Worm (Caenorhabditis elegans) whole organism, L2 larva: ENCODE results near the gene sgcb-1.

Source experiments
- R02D3.7 ChIP-seq: fragments of 150-350 bp; optimal IDR thresholded peaks from 2 replicates; lab custom pipeline; 2014; ENCODE audit warnings: missing biosample characterization, missing genetic modification characterization
- alr-1 ChIP-seq: fragments of 150-350 bp; optimal IDR thresholded peaks from 2 replicates; lab custom pipeline; 2014; ENCODE audit warnings: missing biosample characterization, missing genetic modification characterization
- aly-2 ChIP-seq: fragments of 150-350 bp; optimal IDR thresholded peaks from 2 replicates; lab custom pipeline; 2014; ENCODE audit warnings: missing biosample characterization, missing genetic modification characterization
- ceh-16 ChIP-seq: fragments of 150-350 bp; optimal IDR thresholded peaks from 2 replicates; lab custom pipeline; 2014; ENCODE audit warnings: missing biosample characterization, missing genetic modification characterization
- crh-2 ChIP-seq: sonication (generic microtip); optimal IDR thresholded peaks from 2 replicates; lab custom pipeline; 2017; ENCODE audit warnings: missing biosample characterization, missing genetic modification characterization
- dmd-4 ChIP-seq: sonication (generic microtip); optimal IDR thresholded peaks from 2 replicates; lab custom pipeline; 2017; ENCODE audit warnings: missing biosample characterization, missing genetic modification characterization
- egl-27 ChIP-seq: sonication (generic microtip); optimal IDR thresholded peaks from 3 replicates; lab custom pipeline; 2017; ENCODE audit warnings: missing biosample characterization, missing genetic modification reagents, missing genetic modification characterization
- elt-1 ChIP-seq: fragments of 150-350 bp; optimal IDR thresholded peaks from 2 replicates; lab custom pipeline; 2014; ENCODE audit warnings: missing biosample characterization, missing genetic modification characterization
- gmeb-1 ChIP-seq: fragments of 150-350 bp; optimal IDR thresholded peaks from 2 replicates; lab custom pipeline; 2014; ENCODE audit warnings: missing biosample characterization, missing genetic modification characterization
- mbf-1 ChIP-seq: sonication (generic microtip); optimal IDR thresholded peaks from 2 replicates; lab custom pipeline; 2017; ENCODE audit warnings: missing biosample characterization, missing genetic modification characterization
- nhr-10 ChIP-seq: sonication (generic microtip); optimal IDR thresholded peaks from 2 replicates; lab custom pipeline; 2017; ENCODE audit warnings: missing biosample characterization, missing genetic modification characterization
- nhr-21 ChIP-seq: fragments of 150-350 bp; optimal IDR thresholded peaks from 2 replicates; lab custom pipeline; 2014; ENCODE audit warnings: missing biosample characterization, missing genetic modification characterization
- nhr-25 ChIP-seq: fragments of 150-350 bp; sonication (generic microtip); optimal IDR thresholded peaks from 3 replicates; lab custom pipeline; 2014; ENCODE audit warnings: missing biosample characterization, missing genetic modification characterization
- peb-1 ChIP-seq: fragments of 150-350 bp; optimal IDR thresholded peaks from 2 replicates; lab custom pipeline; 2014; ENCODE audit warnings: missing biosample characterization, missing genetic modification characterization
- sma-3 ChIP-seq: sonication (generic microtip); optimal IDR thresholded peaks from 2 replicates; lab custom pipeline; 2016; ENCODE audit warnings: missing genetic modification reagents, missing genetic modification characterization, missing compliant biosample characterization
- sma-9 ChIP-seq, 2 experiments: fragments of 150-350 bp in 1 of 2; sonication (generic microtip) in 1 of 2; optimal IDR thresholded peaks; 2 replicates each; lab custom pipeline; 2014 to 2016; ENCODE audit warnings: missing genetic modification characterization in 2 of 2, mild to moderate bottlenecking in 1 of 2, missing biosample characterization in 1 of 2, missing compliant biosample characterization in 1 of 2, missing genetic modification reagents in 1 of 2, moderate library complexity in 1 of 2
- unc-62 ChIP-seq: fragments of 150-350 bp; optimal IDR thresholded peaks from 2 replicates; lab custom pipeline; 2014; ENCODE audit warnings: missing biosample characterization, missing genetic modification reagents, missing genetic modification characterization
- zag-1 ChIP-seq: fragments of 150-350 bp; optimal IDR thresholded peaks from 2 replicates; lab custom pipeline; 2014; ENCODE audit warnings: missing biosample characterization, missing genetic modification characterization
- ztf-4 ChIP-seq: fragments of 150-350 bp; optimal IDR thresholded peaks from 2 replicates; lab custom pipeline; 2014; ENCODE audit warnings: missing biosample characterization, missing genetic modification characterization

Gene sgcb-1

ce11 chrII:371549-371948 lies 45.4 kb downstream of the sgcb-1 start:
- TF ChIP-seq sma-3 (GFP tag; lab: Kevin White, UChicago) (no peak), dmd-4 (no peak), nhr-25 (tag; lab: Kevin White, UChicago) (no peak), aly-2 (no peak), nhr-10 (tag; lab: Kevin White, UChicago) (no peak), unc-62 (no peak)
- TF ChIP-seq, all 48 proteins: peak for 0

ce11 chrII:372235-372634 lies 46.1 kb downstream of the sgcb-1 start:
- no peak for TF ChIP-seq dmd-4
- no peak for TF ChIP-seq gmeb-1 (tag; lab: Kevin White, UChicago)
- TF ChIP-seq zag-1 (tag; lab: Kevin White, UChicago): no peak
- no peak for TF ChIP-seq alr-1
- TF ChIP-seq sma-3 (GFP tag; lab: Kevin White, UChicago): no peak
- TF ChIP-seq crh-2 (tag; lab: Kevin White, UChicago): no peak
- no peak for TF ChIP-seq egl-27 (tag; lab: Kevin White, UChicago)
- no peak for TF ChIP-seq mbf-1 (tag; lab: Kevin White, UChicago)
- TF ChIP-seq R02D3.7 (tag; lab: Kevin White, UChicago): no peak

ce11 chrII:374950-375349 lies 48.9 kb downstream of the sgcb-1 start, which contains the start of gene C03H5.4:
C03H5.4 (plus strand) TSS chrII:375250.
- TF ChIP-seq sma-3 (GFP tag; lab: Kevin White, UChicago): no peak
- no peak for TF ChIP-seq zag-1 (tag; lab: Kevin White, UChicago)
- TF ChIP-seq unc-62: no peak
- TF ChIP-seq elt-1 (tag; lab: Kevin White, UChicago): no peak
- no peak for TF ChIP-seq peb-1
- TF ChIP-seq gmeb-1 (tag; lab: Kevin White, UChicago): no peak
- TF ChIP-seq alr-1: no peak
- TF ChIP-seq nhr-21: no peak
- TF ChIP-seq ztf-4 (tag; lab: Kevin White, UChicago): no peak
- TF ChIP-seq ceh-16 (tag; lab: Kevin White, UChicago): no peak
- TF ChIP-seq sma-9 (GFP tag; optimal IDR thresholded peaks at IDR 0.05; lab: Kevin White, UChicago): no peak
- TF ChIP-seq sma-9 (tag; optimal IDR thresholded peaks at IDR 0.05; lab: Kevin White, UChicago): no peak
- no peak for TF ChIP-seq nhr-10 (tag; lab: Kevin White, UChicago)
- TF ChIP-seq aly-2: no peak
